Worm (Caenorhabditis elegans): ENCODE measurements around the gene srj-18.

Gene srj-18

ce11 chrV:2730784-2731480, 43.2 kb upstream of the srj-18 start, which contains the start of gene dod-3:
Gene dod-3, minus strand, starts transcription at chrV:2731098.
- TF ChIP-seq egl-5 (tag; optimal IDR thresholded peaks at IDR 0.05) (no peak), mml-1 (tag; optimal IDR thresholded peaks at IDR 0.05) (no peak), ama-1 (optimal IDR thresholded peaks at IDR 0.05) (peak; percentile 70), ceh-9 (tag; optimal IDR thresholded peaks at IDR 0.05) (no peak), nhr-67 (tag; optimal IDR thresholded peaks at IDR 0.05) (no peak), ztf-4 (tag; optimal IDR thresholded peaks at IDR 0.05) (no peak), pqm-1 (tag; optimal IDR thresholded peaks at IDR 0.05) (peak; percentile 67), elt-2 (tag; optimal IDR thresholded peaks at IDR 0.05) (peak; percentile 95), nhr-23 (tag; optimal IDR thresholded peaks at IDR 0.05) (no peak), jun-1 (tag; optimal IDR thresholded peaks at IDR 0.05) (no peak), unc-62 (GFP tag; optimal IDR thresholded peaks at IDR 0.05) (no peak)

- TF ChIP-seq hmg-11 (tag; optimal IDR thresholded peaks at IDR 0.05): no peak
Measured at ce11 chrV:2734360-2734759, 39.8 kb upstream of the srj-18 start, which contains the start of gene srg-57. Gene srg-57, minus strand, starts transcription at chrV:2734460.

DNA sequence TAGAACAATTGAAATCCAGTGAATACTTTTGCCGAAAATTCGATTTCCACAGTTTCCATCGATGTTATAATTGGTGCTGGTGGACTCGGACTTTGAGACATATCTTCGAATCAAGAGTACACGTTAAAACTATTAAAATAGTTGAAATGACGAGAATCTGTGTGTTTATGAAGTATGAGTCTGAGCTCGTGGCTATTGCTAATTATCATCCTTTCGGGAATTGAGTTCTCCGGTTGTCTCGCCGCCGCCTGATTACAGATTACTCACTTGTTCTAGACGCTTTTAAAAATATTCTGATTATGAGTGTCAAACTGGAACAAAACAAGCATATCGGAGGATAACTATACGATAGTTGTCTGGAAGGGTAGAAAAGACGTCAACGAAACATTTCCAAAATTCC, 36.0 kb upstream of the srj-18 start, which contains the start of gene srg-56:
TSS of gene srg-56 (minus strand) at position 101 of the 400 bp plus-strand sequence.
- TF ChIP-seq elt-1 (tag; optimal IDR thresholded peaks at IDR 0.05): no peak
- TF ChIP-seq nhr-11 (tag; optimal IDR thresholded peaks at IDR 0.05): no peak

- TF ChIP-seq hmg-11 (tag; optimal IDR thresholded peaks at IDR 0.05): no peak
- TF ChIP-seq sea-2 (GFP tag; optimal IDR thresholded peaks at IDR 0.05): no peak
- TF ChIP-seq tbx-2 (tag; optimal IDR thresholded peaks at IDR 0.05): no peak
- no peak for TF ChIP-seq ceh-9 (tag; optimal IDR thresholded peaks at IDR 0.05)
- TF ChIP-seq elt-1 (tag; optimal IDR thresholded peaks at IDR 0.05): no peak
- no peak for TF ChIP-seq nhr-76 (tag; optimal IDR thresholded peaks at IDR 0.05)
- TF ChIP-seq pha-4 (tag; optimal IDR thresholded peaks at IDR 0.05): no peak
- TF ChIP-seq ceh-16 (tag; optimal IDR thresholded peaks at IDR 0.05): no peak
- no peak for TF ChIP-seq aly-2 (tag; optimal IDR thresholded peaks at IDR 0.05)
- TF ChIP-seq unc-39 (tag; optimal IDR thresholded peaks at IDR 0.05): no peak
- TF ChIP-seq nhr-12 (tag; optimal IDR thresholded peaks at IDR 0.05): no peak
- no peak for TF ChIP-seq nhr-25 (tag; optimal IDR thresholded peaks at IDR 0.05)
Measured at ce11 chrV:2739607-2740006, 34.5 kb upstream of the srj-18 start.

ce11 chrV:2740228-2740627, 33.9 kb upstream of the srj-18 start, which contains the start of gene srg-61:
Gene srg-61, minus strand, starts transcription at chrV:2740328.
- no peak for TF ChIP-seq elt-3 (tag; optimal IDR thresholded peaks at IDR 0.05)
- no peak for TF ChIP-seq pqm-1 (tag; optimal IDR thresholded peaks at IDR 0.05)
- no peak for TF ChIP-seq zag-1 (tag; optimal IDR thresholded peaks at IDR 0.05)
- TF ChIP-seq ama-1 (optimal IDR thresholded peaks at IDR 0.05): no peak
- TF ChIP-seq mml-1 (tag; optimal IDR thresholded peaks at IDR 0.05): no peak
- TF ChIP-seq egl-5 (tag; optimal IDR thresholded peaks at IDR 0.05): no peak
- TF ChIP-seq jun-1 (tag; optimal IDR thresholded peaks at IDR 0.05): no peak
- TF ChIP-seq ceh-82 (tag; optimal IDR thresholded peaks at IDR 0.05): no peak
- TF ChIP-seq snpc-4 (tag; optimal IDR thresholded peaks at IDR 0.05): no peak
- no peak for TF ChIP-seq fkh-2 (tag; optimal IDR thresholded peaks at IDR 0.05)
- no peak for TF ChIP-seq nhr-12 (tag; optimal IDR thresholded peaks at IDR 0.05)
- no peak for TF ChIP-seq eor-1 (tag; optimal IDR thresholded peaks at IDR 0.05)
- TF ChIP-seq hmg-11 (tag; optimal IDR thresholded peaks at IDR 0.05): no peak

DNA sequence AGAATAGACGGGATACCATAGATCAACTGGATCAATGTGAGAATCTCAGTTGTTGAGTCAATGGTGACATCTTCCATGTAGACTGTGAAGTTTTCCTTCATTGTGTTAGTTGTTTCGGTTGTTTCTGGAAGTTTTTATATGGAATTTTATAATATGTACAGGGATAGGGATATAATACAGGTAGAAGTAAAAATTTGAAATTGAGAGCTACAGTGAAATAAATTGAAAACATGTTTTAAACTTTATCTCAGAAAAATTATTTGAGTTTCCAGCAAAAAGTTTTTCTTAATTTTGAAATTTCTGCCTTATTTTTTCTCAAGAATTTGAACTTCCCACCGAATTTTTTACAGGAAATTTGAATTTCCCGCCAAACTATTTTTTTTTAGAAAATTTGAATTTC, 31.8 kb upstream of the srj-18 start, which contains the start of gene srg-62:
TSS of gene srg-62 (minus strand) at position 101 of the 400 bp plus-strand sequence.
- no peak for TF ChIP-seq skn-1 (tag; optimal IDR thresholded peaks at IDR 0.05)
- no peak for TF ChIP-seq ZK546.5 (tag; optimal IDR thresholded peaks at IDR 0.05)
- TF ChIP-seq pha-4 (tag; optimal IDR thresholded peaks at IDR 0.05): no peak
- no peak for TF ChIP-seq fkh-10 (GFP tag; optimal IDR thresholded peaks at IDR 0.05)
- no peak for TF ChIP-seq lsy-12 (tag; optimal IDR thresholded peaks at IDR 0.05)
- TF ChIP-seq egl-27 (tag; optimal IDR thresholded peaks at IDR 0.05): no peak
- TF ChIP-seq fos-1 (tag; optimal IDR thresholded peaks at IDR 0.05): no peak
- no peak for TF ChIP-seq unc-62 (GFP tag; optimal IDR thresholded peaks at IDR 0.05)
- no peak for TF ChIP-seq aly-2 (tag; optimal IDR thresholded peaks at IDR 0.05)
- no peak for TF ChIP-seq nhr-12 (tag; optimal IDR thresholded peaks at IDR 0.05)
- TF ChIP-seq nhr-11 (tag; optimal IDR thresholded peaks at IDR 0.05): no peak
- TF ChIP-seq nfya-1 (tag; optimal IDR thresholded peaks at IDR 0.05; ENCODE audit: insufficient read depth): no peak
- no peak for TF ChIP-seq pqm-1 (tag; optimal IDR thresholded peaks at IDR 0.05)
